Worm (Caenorhabditis elegans): Measurements from ENCODE around the gene nhr-188.

DNA sequence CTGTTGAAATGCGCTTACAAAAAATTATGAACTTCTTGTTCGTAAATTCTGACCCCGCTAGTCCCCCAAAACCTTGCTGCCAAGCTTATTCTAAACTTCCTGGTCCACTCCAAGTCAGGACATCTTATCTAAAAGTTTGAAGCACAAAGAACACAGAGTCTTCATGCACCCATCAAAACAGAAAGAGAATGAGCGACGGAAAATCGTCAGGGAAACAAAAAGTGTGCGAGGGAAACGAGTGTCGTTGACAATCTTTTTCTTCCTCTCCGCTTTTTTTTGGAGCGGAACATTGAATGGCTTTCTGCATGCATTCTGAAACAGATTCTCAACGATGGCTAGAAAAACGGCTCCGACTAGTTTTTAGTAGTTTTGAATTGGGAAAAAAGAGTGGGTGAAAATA is 32.5 kb downstream of the nhr-188 start:
- no peak for TF ChIP-seq nhr-2 (tag; optimal IDR thresholded peaks at IDR 0.05)
- TF ChIP-seq nhr-76 (tag; optimal IDR thresholded peaks at IDR 0.05), result no peak
- TF ChIP-seq mep-1 (tag; optimal IDR thresholded peaks at IDR 0.05), result no peak
- no peak for TF ChIP-seq elt-1 (tag; optimal IDR thresholded peaks at IDR 0.05; ENCODE audit: borderline replicate concordance, insufficient read depth)
- TF ChIP-seq ceh-83 (GFP tag; optimal IDR thresholded peaks at IDR 0.05), result no peak
- TF ChIP-seq unc-62 (GFP tag; optimal IDR thresholded peaks at IDR 0.05), result no peak
- no peak for TF ChIP-seq ztf-11 (tag; optimal IDR thresholded peaks at IDR 0.05)
- no peak for TF ChIP-seq zip-8 (tag; optimal IDR thresholded peaks at IDR 0.05)
- no peak for TF ChIP-seq nhr-12 (tag; optimal IDR thresholded peaks at IDR 0.05)
- no peak for TF ChIP-seq sem-2 (GFP tag; optimal IDR thresholded peaks at IDR 0.05)
- no peak for TF ChIP-seq sptf-1 (tag; optimal IDR thresholded peaks at IDR 0.05)
